Fruit fly (Drosophila melanogaster) whole organism, embryonic: ENCODE measurements around the gene MCTS1.

Experiments used
- CG3163 ChIP-seq: fragments of 200-800 bp; sonication (Bioruptor generic); optimal IDR thresholded peaks from 3 replicates; lab custom pipeline; 2016; ENCODE audit warnings: missing biosample characterization, missing genetic modification characterization
- CG6689 ChIP-seq: fragments of 200-800 bp; sonication (Bioruptor generic); IDR thresholded peaks from 2 replicates; pipeline ENCODE4 v1.3.6; 2022; ENCODE audit warnings: missing biosample characterization, missing genetic modification characterization
- CG7357 ChIP-seq: fragments of 200-800 bp; sonication (Bioruptor generic); IDR thresholded peaks from 3 replicates; pipeline ENCODE4 v1.3.6; 2022; ENCODE audit warnings: missing biosample characterization, missing genetic modification characterization
- Elba2 ChIP-seq: fragments of 200-800 bp; sonication (Bioruptor generic); optimal IDR thresholded peaks from 3 replicates; lab custom pipeline; 2016; ENCODE audit warnings: missing biosample characterization, missing genetic modification characterization
- Stat92E ChIP-seq, 3 experiments: fragments of >200 bp in 2 of 3; fragments of 200-800 bp in 1 of 3; sonication (Bioruptor generic) in 1 of 3; optimal IDR thresholded peaks; 2 replicates each; lab custom pipeline; 2017 to 2019; ENCODE audit warnings: missing biosample characterization in 3 of 3, missing genetic modification characterization in 3 of 3, mild to moderate bottlenecking in 1 of 3, moderate library complexity in 1 of 3
- pzg ChIP-seq: fragments of 200-800 bp; sonication (Bioruptor generic); optimal IDR thresholded peaks from 3 replicates; lab custom pipeline; 2018; ENCODE audit warnings: missing biosample characterization, mild to moderate bottlenecking, missing genetic modification characterization, moderate library complexity
- row ChIP-seq: fragments of 200-800 bp; sonication (Bioruptor generic); IDR thresholded peaks from 3 replicates; pipeline ENCODE4 v1.3.6; 2022; ENCODE audit warnings: missing biosample characterization, missing genetic modification characterization

- TF ChIP-seq Elba2 (GFP tag; lab: Kevin White, UChicago) (no peak), CG7357 (GFP tag; lab: Robert Waterston, UW) (no peak; the same call in 2 of the 3 replicates), row (GFP tag; lab: Robert Waterston, UW) (peak; percentile 56; the same call in 1 of the 3 replicates), CG6689 (GFP tag; lab: Robert Waterston, UW) (peak; percentile 55), CG3163 (no peak), pzg (GFP tag; lab: Kevin White, UChicago) (no peak), Stat92E (GFP tag; optimal IDR thresholded peaks at IDR 0.05; lab: Kevin White, UChicago) (no peak)
Measured at dm6 chrX:6024638-6025037, 13.1 kb upstream of the MCTS1 start.
